Fruit fly (Drosophila melanogaster) whole organism, embryonic: ENCODE results near the gene CG31131.

ENCODE experiments used
- Aef1 ChIP-seq: fragments of 200-800 bp; sonication (Bioruptor generic); IDR thresholded peaks from 3 replicates; pipeline ENCODE4 v1.3.6; 2022; ENCODE audit warnings: missing biosample characterization, missing genetic modification characterization
- Bgb ChIP-seq: fragments of 200-800 bp; sonication (Bioruptor generic); IDR thresholded peaks from 2 replicates; pipeline ENCODE4 v1.3.6; 2022; ENCODE audit warnings: missing biosample characterization, missing genetic modification characterization; ENCODE audit not compliant: partially characterized antibody
- CG10209 ChIP-seq: fragments of 200-800 bp; sonication (Bioruptor generic); optimal IDR thresholded peaks from 3 replicates; lab custom pipeline; 2017; ENCODE audit warnings: missing biosample characterization, mild to moderate bottlenecking, missing genetic modification characterization, missing genetic modification reagents
- CG1024 ChIP-seq: fragments of 200-800 bp; sonication (Bioruptor generic); IDR thresholded peaks from 2 replicates; pipeline ENCODE4 v1.3.6; 2022; ENCODE audit warnings: missing biosample characterization, missing genetic modification characterization
- CG10267 ChIP-seq: fragments of 200-800 bp; sonication (Bioruptor generic); optimal IDR thresholded peaks from 2 replicates; lab custom pipeline; 2018; ENCODE audit warnings: missing biosample characterization, mild to moderate bottlenecking, missing genetic modification characterization, moderate library complexity
- CG10366 ChIP-seq: fragments of 200-800 bp; sonication (Bioruptor generic); IDR thresholded peaks from 2 replicates; pipeline ENCODE4 v1.3.6; 2022; ENCODE audit warnings: missing biosample characterization, missing genetic modification characterization
- CG14860 ChIP-seq: fragments of 200-800 bp; sonication (Bioruptor generic); IDR thresholded peaks from 3 replicates; pipeline ENCODE4 v1.3.6; 2022; ENCODE audit warnings: missing biosample characterization, missing genetic modification characterization; ENCODE audit not compliant: partially characterized antibody
- CG15514 ChIP-seq: fragments of 200-800 bp; sonication (Bioruptor generic); optimal IDR thresholded peaks from 3 replicates; lab custom pipeline; 2017; ENCODE audit warnings: missing biosample characterization, missing genetic modification characterization, mild to moderate bottlenecking, moderate library complexity, missing genetic modification reagents
- CG16815 ChIP-seq: fragments of 200-800 bp; sonication (Bioruptor generic); optimal IDR thresholded peaks from 3 replicates; lab custom pipeline; 2017; ENCODE audit warnings: missing biosample characterization, mild to moderate bottlenecking, missing genetic modification characterization
- CG17568 ChIP-seq: fragments of 200-800 bp; sonication (Bioruptor generic); optimal IDR thresholded peaks from 2 replicates; lab custom pipeline; 2018; ENCODE audit warnings: missing biosample characterization, mild to moderate bottlenecking, missing genetic modification characterization, moderate library complexity
- CG2116 ChIP-seq: fragments of 200-800 bp; sonication (Bioruptor generic); optimal IDR thresholded peaks from 3 replicates; lab custom pipeline; 2018; ENCODE audit warnings: missing biosample characterization, mild to moderate bottlenecking, missing genetic modification characterization
- CG3065 ChIP-seq: fragments of 200-800 bp; sonication (Bioruptor generic); optimal IDR thresholded peaks from 2 replicates; lab custom pipeline; 2016; ENCODE audit warnings: missing biosample characterization, missing genetic modification characterization
- CG34224 ChIP-seq: fragments of 200-800 bp; sonication (Bioruptor generic); IDR thresholded peaks from 3 replicates; pipeline ENCODE4 v1.3.6; 2022; ENCODE audit warnings: missing biosample characterization, missing genetic modification characterization; ENCODE audit not compliant: partially characterized antibody
- CG34422 ChIP-seq: fragments of 200-800 bp; sonication (Bioruptor generic); IDR thresholded peaks from 3 replicates; pipeline ENCODE4 v1.3.6; 2022; ENCODE audit warnings: missing biosample characterization, missing genetic modification characterization
- CG3847 ChIP-seq: fragments of 200-800 bp; sonication (Bioruptor generic); IDR thresholded peaks from 2 replicates; pipeline ENCODE4 v1.3.6; 2022; ENCODE audit warnings: missing biosample characterization, missing genetic modification characterization
- CG4360 ChIP-seq: fragments of 200-800 bp; sonication (Bioruptor generic); IDR thresholded peaks from 2 replicates; pipeline ENCODE4 v1.3.6; 2022; ENCODE audit warnings: missing biosample characterization, missing genetic modification characterization
- CG4404 ChIP-seq: fragments of 200-800 bp; sonication (Bioruptor generic); IDR thresholded peaks from 2 replicates; pipeline ENCODE4 v1.3.6; 2022; ENCODE audit warnings: missing biosample characterization, missing genetic modification characterization
- CG4617 ChIP-seq: fragments of 200-800 bp; sonication (Bioruptor generic); optimal IDR thresholded peaks from 3 replicates; lab custom pipeline; 2016; ENCODE audit warnings: missing biosample characterization, missing genetic modification characterization, borderline replicate concordance
- CG4707 ChIP-seq: fragments of 200-800 bp; sonication (Bioruptor generic); optimal IDR thresholded peaks from 2 replicates; lab custom pipeline; 2018; ENCODE audit warnings: missing biosample characterization, mild to moderate bottlenecking, missing genetic modification characterization, moderate library complexity
- CG6791 ChIP-seq: fragments of 200-800 bp; sonication (Bioruptor generic); IDR thresholded peaks from 3 replicates; pipeline ENCODE4 v1.3.6; 2022; ENCODE audit warnings: missing biosample characterization, missing genetic modification characterization; ENCODE audit not compliant: partially characterized antibody
- CG7745 ChIP-seq: fragments of 200-800 bp; sonication (Bioruptor generic); optimal IDR thresholded peaks from 2 replicates; lab custom pipeline; 2018; ENCODE audit warnings: missing biosample characterization, mild to moderate bottlenecking, missing genetic modification characterization, moderate library complexity
- CG8944 ChIP-seq: fragments of 200-800 bp; sonication (Bioruptor generic); optimal IDR thresholded peaks from 3 replicates; lab custom pipeline; 2016; ENCODE audit warnings: missing biosample characterization, missing genetic modification characterization
- CG9797 ChIP-seq: fragments of 200-800 bp; sonication (Bioruptor generic); optimal IDR thresholded peaks from 3 replicates; lab custom pipeline; 2018; ENCODE audit warnings: missing biosample characterization, mild to moderate bottlenecking, missing genetic modification characterization
- CG9876 ChIP-seq: fragments of 200-800 bp; sonication (Bioruptor generic); optimal IDR thresholded peaks from 2 replicates; lab custom pipeline; 2016; ENCODE audit warnings: missing biosample characterization, missing genetic modification characterization
- D19B ChIP-seq: fragments of 200-800 bp; sonication (Bioruptor generic); optimal IDR thresholded peaks from 2 replicates; lab custom pipeline; 2017; ENCODE audit warnings: missing biosample characterization, mild to moderate bottlenecking, missing genetic modification characterization
- Doc3 ChIP-seq: fragments of 200-800 bp; sonication (Bioruptor generic); IDR thresholded peaks from 3 replicates; pipeline ENCODE4 v1.3.6; 2022; ENCODE audit warnings: missing biosample characterization, missing genetic modification characterization; ENCODE audit not compliant: partially characterized antibody
- H2.0 ChIP-seq: fragments of 200-800 bp; sonication (Bioruptor generic); IDR thresholded peaks from 2 replicates; pipeline ENCODE4 v1.3.6; 2022; ENCODE audit warnings: missing biosample characterization, missing genetic modification characterization
- HLH4C ChIP-seq: fragments of 200-800 bp; sonication (Bioruptor generic); IDR thresholded peaks from 3 replicates; pipeline ENCODE4 v1.3.6; 2022; ENCODE audit warnings: missing biosample characterization, missing genetic modification characterization; ENCODE audit not compliant: partially characterized antibody
- Med ChIP-seq: fragments of 200-800 bp; sonication (Bioruptor generic); peaks from one replicate; lab custom pipeline; 2016; ENCODE audit warnings: missing biosample characterization, missing genetic modification characterization, mild to moderate bottlenecking, inconsistent platforms, moderate library complexity
- Mrtf ChIP-seq: fragments of 200-800 bp; sonication (Bioruptor generic); IDR thresholded peaks from 3 replicates; pipeline ENCODE4 v1.3.6; 2022; ENCODE audit warnings: missing biosample characterization, missing genetic modification characterization
- Oaz ChIP-seq: fragments of 200-800 bp; sonication (Bioruptor generic); IDR thresholded peaks from 2 replicates; pipeline ENCODE4 v1.3.6; 2022; ENCODE audit warnings: missing biosample characterization, missing genetic modification characterization
- YL-1 ChIP-seq: fragments of 200-800 bp; sonication (Bioruptor generic); optimal IDR thresholded peaks from 3 replicates; lab custom pipeline; 2017; ENCODE audit warnings: missing biosample characterization, mild to moderate bottlenecking, missing genetic modification characterization
- ac ChIP-seq: fragments of 200-800 bp; sonication (Bioruptor generic); optimal IDR thresholded peaks from 3 replicates; lab custom pipeline; 2017; ENCODE audit warnings: missing biosample characterization, mild to moderate bottlenecking, missing genetic modification characterization
- amos ChIP-seq: fragments of 200-800 bp; sonication (Bioruptor generic); IDR thresholded peaks from 2 replicates; pipeline ENCODE4 v1.3.6; 2022; ENCODE audit warnings: missing biosample characterization, missing genetic modification characterization; ENCODE audit not compliant: partially characterized antibody
- bbx ChIP-seq: fragments of 200-800 bp; sonication (Bioruptor generic); IDR thresholded peaks from 2 replicates; pipeline ENCODE4 v1.3.6; 2022; ENCODE audit warnings: missing biosample characterization, missing genetic modification characterization; ENCODE audit not compliant: partially characterized antibody
- chn ChIP-seq: fragments of 200-800 bp; sonication (Bioruptor generic); optimal IDR thresholded peaks from 2 replicates; lab custom pipeline; 2016; ENCODE audit warnings: missing biosample characterization, missing genetic modification characterization
- gfzf ChIP-seq: fragments of 200-800 bp; sonication (Bioruptor generic); optimal IDR thresholded peaks from 2 replicates; lab custom pipeline; 2016; ENCODE audit warnings: missing biosample characterization, mild to moderate bottlenecking, missing genetic modification characterization, moderate library complexity
- hb ChIP-seq: fragments of 200-800 bp; sonication (Bioruptor generic); IDR thresholded peaks from 3 replicates; pipeline ENCODE4 v1.3.6; 2022; ENCODE audit warnings: missing biosample characterization, missing genetic modification characterization; ENCODE audit not compliant: partially characterized antibody
- hbn ChIP-seq: fragments of 200-800 bp; sonication (Bioruptor generic); IDR thresholded peaks from 2 replicates; pipeline ENCODE4 v1.3.6; 2022; ENCODE audit warnings: missing biosample characterization, missing genetic modification characterization; ENCODE audit not compliant: partially characterized antibody
- lov ChIP-seq, 2 experiments: fragments of 200-800 bp in 1 of 2; fragments of >200 bp in 1 of 2; sonication (Bioruptor generic) in 1 of 2; IDR thresholded peaks in 1 of 2; optimal IDR thresholded peaks in 1 of 2; 2 replicates in 1 of 2; 3 replicates in 1 of 2; pipeline versions ENCODE4 v1.3.6 to Lab custom; 2017 to 2022; ENCODE audit warnings: missing biosample characterization in 1 of 2, missing genetic modification characterization in 1 of 2
- nerfin-2 ChIP-seq: fragments of 200-800 bp; sonication (Bioruptor generic); IDR thresholded peaks from 2 replicates; pipeline ENCODE4 v1.3.6; 2022; ENCODE audit warnings: missing biosample characterization, missing genetic modification characterization; ENCODE audit not compliant: partially characterized antibody
- phol ChIP-seq: fragments of 200-800 bp; sonication (Bioruptor generic); optimal IDR thresholded peaks from 3 replicates; lab custom pipeline; 2018; ENCODE audit warnings: missing biosample characterization, mild to moderate bottlenecking, missing genetic modification characterization, moderate library complexity
- prd ChIP-seq, 3 experiments: fragments of >200 bp in 2 of 3; fragments of 200-800 bp in 1 of 3; sonication (Bioruptor generic) in 1 of 3; optimal IDR thresholded peaks in 2 of 3; IDR thresholded peaks in 1 of 3; 2 replicates in 2 of 3; 3 replicates in 1 of 3; pipeline versions ENCODE4 v1.3.6 to Lab custom; 2017 to 2022; ENCODE audit warnings: missing biosample characterization in 1 of 3, missing genetic modification characterization in 1 of 3
- pzg ChIP-seq: fragments of 200-800 bp; sonication (Bioruptor generic); optimal IDR thresholded peaks from 3 replicates; lab custom pipeline; 2018; ENCODE audit warnings: missing biosample characterization, mild to moderate bottlenecking, missing genetic modification characterization, moderate library complexity
- sna ChIP-seq: fragments of 200-800 bp; sonication (Bioruptor generic); IDR thresholded peaks from 2 replicates; pipeline ENCODE4 v1.3.6; 2022; ENCODE audit warnings: missing biosample characterization, missing genetic modification characterization; ENCODE audit not compliant: partially characterized antibody
- vvl ChIP-seq: fragments of 200-800 bp; sonication (Bioruptor generic); IDR thresholded peaks from 2 replicates; pipeline ENCODE4 v1.3.6; 2022; ENCODE audit warnings: missing biosample characterization, missing genetic modification characterization
- zfh2 ChIP-seq: fragments of 200-800 bp; sonication (Bioruptor generic); optimal IDR thresholded peaks from 2 replicates; lab custom pipeline; 2016; ENCODE audit warnings: missing biosample characterization, missing genetic modification characterization

The CG31131 gene

DNA sequence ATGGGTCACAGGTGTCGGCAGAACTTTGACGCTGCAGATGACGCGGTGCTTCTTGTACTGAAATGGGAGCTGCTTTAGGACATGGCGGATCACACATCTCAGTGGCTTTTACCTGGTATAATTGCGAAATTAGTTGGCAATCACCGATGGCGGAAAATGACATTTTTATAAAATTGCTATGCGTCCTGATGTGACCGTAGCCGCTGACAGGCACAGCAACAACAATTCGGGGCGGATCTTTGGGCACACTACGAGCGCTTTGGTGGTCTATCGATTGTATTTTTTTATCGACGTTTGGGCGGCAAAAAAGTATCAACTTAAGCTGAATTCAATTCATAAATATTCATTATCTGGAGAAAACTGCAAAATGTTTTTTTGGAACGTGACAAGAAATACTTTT, 9.1 kb downstream of the CG31131 start, which contains the start of gene CG4951 (continued):
- peak; percentile 59; the same call in 1 of the 2 replicates for TF ChIP-seq amos (GFP tag; lab: Robert Waterston, UW)
- TF ChIP-seq CG4617 (GFP tag; lab: Kevin White, UChicago), result no peak
- TF ChIP-seq bbx (GFP tag; lab: Robert Waterston, UW), result peak; percentile 63; the same call in 1 of the 2 replicates
- TF ChIP-seq CG4360 (GFP tag; lab: Robert Waterston, UW), result peak; percentile 85
- TF ChIP-seq CG10366 (GFP tag; lab: Robert Waterston, UW), result no peak
- no peak for TF ChIP-seq CG10209
- no peak for TF ChIP-seq H2.0
- TF ChIP-seq CG9876 (GFP tag; lab: Kevin White, UChicago), result no peak
- TF ChIP-seq zfh2 (GFP tag; lab: Kevin White, UChicago), result no peak
- peak; percentile 75 for TF ChIP-seq HLH4C (GFP tag; lab: Robert Waterston, UW)
- no peak for TF ChIP-seq chn (GFP tag; lab: Kevin White, UChicago)
- TF ChIP-seq CG3065 (GFP tag; lab: Kevin White, UChicago), result no peak
- TF ChIP-seq Doc3 (GFP tag; lab: Robert Waterston, UW), result 0 out of 3 replicates have a peak, but pooled peaks have one; percentile 42
- TF ChIP-seq CG34224 (GFP tag; lab: Robert Waterston, UW), result peak; percentile 57; the same call in 2 of the 3 replicates
- TF ChIP-seq Oaz (GFP tag; lab: Robert Waterston, UW), result no peak
- TF ChIP-seq ac, result no peak
- no peak for TF ChIP-seq CG4404 (GFP tag; lab: Robert Waterston, UW)
- peak; percentile 68 for TF ChIP-seq CG2116 (GFP tag; lab: Kevin White, UChicago)
- no peak for TF ChIP-seq D19B (GFP tag; lab: Kevin White, UChicago)
- peak; percentile 95 for TF ChIP-seq CG9797
- TF ChIP-seq lov (optimal IDR thresholded peaks at IDR 0.05; lab: Kevin White, UChicago), result no peak
- TF ChIP-seq lov (GFP tag; IDR thresholded peaks at IDR 0.05; lab: Robert Waterston, UW), result no peak
- no peak for TF ChIP-seq CG17568 (GFP tag; lab: Kevin White, UChicago)
- TF ChIP-seq Bgb (GFP tag; lab: Robert Waterston, UW), result peak; percentile 61
- peak; percentile 61; the same call in 2 of the 3 replicates for TF ChIP-seq CG6791 (GFP tag; lab: Robert Waterston, UW)
- TF ChIP-seq hb (GFP tag; lab: Robert Waterston, UW), result no peak
- TF ChIP-seq Aef1, result peak; percentile 94
- peak; percentile 82 for TF ChIP-seq Med (GFP tag; lab: Kevin White, UChicago)
- peak; percentile 53; the same call in 2 of the 3 replicates for TF ChIP-seq CG14860 (GFP tag; lab: Robert Waterston, UW)
- TF ChIP-seq prd (optimal IDR thresholded peaks at IDR 0.05; lab: Kevin White, UChicago), result no peak
- TF ChIP-seq prd (GFP tag; IDR thresholded peaks at IDR 0.05; lab: Robert Waterston, UW), result no peak
- TF ChIP-seq CG1024 (GFP tag; lab: Robert Waterston, UW), result no peak
- TF ChIP-seq CG7745 (tag; lab: Kevin White, UChicago), result no peak
- no peak for TF ChIP-seq CG4707 (GFP tag; lab: Kevin White, UChicago)
- 0 out of 3 replicates have a peak, but pooled peaks have one; percentile 17 for TF ChIP-seq CG34422 (GFP tag; lab: Robert Waterston, UW)
- TF ChIP-seq Mrtf (GFP tag; lab: Robert Waterston, UW), result no peak
- TF ChIP-seq nerfin-2 (GFP tag; lab: Robert Waterston, UW), result peak; percentile 62; the same call in 1 of the 2 replicates
- peak; percentile 49; the same call in 1 of the 2 replicates for TF ChIP-seq hbn (GFP tag; lab: Robert Waterston, UW)
- peak; percentile 79 for TF ChIP-seq gfzf (GFP tag; lab: Kevin White, UChicago)
- TF ChIP-seq CG8944 (GFP tag; lab: Kevin White, UChicago), result no peak
- peak; percentile 56 for TF ChIP-seq CG3847 (GFP tag; lab: Robert Waterston, UW)
- no peak for TF ChIP-seq CG16815 (GFP tag; lab: Kevin White, UChicago)
- peak; percentile 68 for TF ChIP-seq CG15514 (GFP tag; lab: Kevin White, UChicago)
- peak; percentile 34; the same call in 1 of the 2 replicates for TF ChIP-seq vvl
- TF ChIP-seq pzg (GFP tag; lab: Kevin White, UChicago), result peak; percentile 91
- peak; percentile 63 for TF ChIP-seq phol (tag; lab: Kevin White, UChicago)
- peak; percentile 44 for TF ChIP-seq CG10267 (tag; lab: Kevin White, UChicago)
- TF ChIP-seq YL-1 (GFP tag; lab: Kevin White, UChicago), result peak; percentile 26
- TF ChIP-seq sna (GFP tag; lab: Robert Waterston, UW), result no peak; the same call in 1 of the 2 replicates
